Fruit fly (Drosophila melanogaster) whole organism, embryonic: ENCODE measurements around the gene miple1.

ENCODE experiments used
- Abd-B ChIP-seq: fragments of 200-800 bp; sonication (Bioruptor generic); optimal IDR thresholded peaks from 2 replicates; lab custom pipeline; 2018; ENCODE audit warnings: missing biosample characterization, mild to moderate bottlenecking, missing genetic modification characterization, moderate library complexity
- Atf3 ChIP-seq: fragments of 200-800 bp; sonication (Bioruptor generic); optimal IDR thresholded peaks from 3 replicates; lab custom pipeline; 2016; ENCODE audit warnings: missing biosample characterization, missing genetic modification characterization
- Bteb2 ChIP-seq: fragments of 200-800 bp; sonication (Bioruptor generic); optimal IDR thresholded peaks from 2 replicates; lab custom pipeline; 2016; ENCODE audit warnings: missing biosample characterization, missing genetic modification characterization
- CG1024 ChIP-seq: fragments of 200-800 bp; sonication (Bioruptor generic); IDR thresholded peaks from 2 replicates; pipeline ENCODE4 v1.3.6; 2022; ENCODE audit warnings: missing biosample characterization, missing genetic modification characterization
- CG11695 ChIP-seq: fragments of 200-800 bp; sonication (Bioruptor generic); IDR thresholded peaks from 3 replicates; pipeline ENCODE4 v1.3.6; 2022; ENCODE audit warnings: missing biosample characterization, missing genetic modification characterization
- CG12236 ChIP-seq: fragments of 200-800 bp; sonication (Bioruptor generic); optimal IDR thresholded peaks from 2 replicates; lab custom pipeline; 2016; ENCODE audit warnings: missing biosample characterization, missing genetic modification characterization
- CG12659 ChIP-seq: fragments of 200-800 bp; sonication (Bioruptor generic); optimal IDR thresholded peaks from 3 replicates; lab custom pipeline; 2017; ENCODE audit warnings: mild to moderate bottlenecking, missing biosample characterization, missing genetic modification reagents, missing genetic modification characterization
- CG12942 ChIP-seq: fragments of 200-800 bp; sonication (Bioruptor generic); optimal IDR thresholded peaks from 3 replicates; lab custom pipeline; 2016; ENCODE audit warnings: missing biosample characterization, missing genetic modification characterization
- CG13424 ChIP-seq: fragments of 200-800 bp; sonication (Bioruptor generic); optimal IDR thresholded peaks from 2 replicates; lab custom pipeline; 2019; ENCODE audit warnings: missing biosample characterization, mild to moderate bottlenecking, missing genetic modification characterization, moderate library complexity
- CG13624 ChIP-seq: fragments of 200-800 bp; sonication (Bioruptor generic); optimal IDR thresholded peaks from 2 replicates; lab custom pipeline; 2016; ENCODE audit warnings: missing biosample characterization, missing genetic modification characterization
- CG14965 ChIP-seq: fragments of 200-800 bp; sonication (Bioruptor generic); optimal IDR thresholded peaks from 2 replicates; lab custom pipeline; 2016; ENCODE audit warnings: missing biosample characterization, missing genetic modification characterization, borderline replicate concordance
- CG15696 ChIP-seq: fragments of 200-800 bp; sonication (Bioruptor generic); optimal IDR thresholded peaks from 2 replicates; lab custom pipeline; 2019; ENCODE audit warnings: missing biosample characterization, mild to moderate bottlenecking, missing genetic modification characterization, moderate library complexity
- CG1647 ChIP-seq: fragments of 200-800 bp; sonication (Bioruptor generic); optimal IDR thresholded peaks from 3 replicates; lab custom pipeline; 2016; ENCODE audit warnings: missing biosample characterization, missing genetic modification characterization
- CG16863 ChIP-seq: fragments of 200-800 bp; sonication (Bioruptor generic); optimal IDR thresholded peaks from 3 replicates; lab custom pipeline; 2016; ENCODE audit warnings: missing biosample characterization, missing genetic modification characterization
- CG17328 ChIP-seq: fragments of 200-800 bp; sonication (Bioruptor generic); IDR thresholded peaks from 2 replicates; pipeline ENCODE4 v1.3.6; 2022; ENCODE audit warnings: missing biosample characterization, missing genetic modification characterization
- CG17359 ChIP-seq: fragments of 200-800 bp; sonication (Bioruptor generic); optimal IDR thresholded peaks from 3 replicates; lab custom pipeline; 2018; ENCODE audit warnings: missing biosample characterization, mild to moderate bottlenecking, missing genetic modification characterization, moderate library complexity
- CG18262 ChIP-seq: fragments of 200-800 bp; optimal IDR thresholded peaks from 3 replicates; lab custom pipeline; 2019; ENCODE audit warnings: missing biosample characterization, mild to moderate bottlenecking, missing genetic modification characterization, moderate library complexity
- CG31224 ChIP-seq: fragments of 200-800 bp; sonication (Bioruptor generic); IDR thresholded peaks from 2 replicates; pipeline ENCODE4 v1.3.6; 2022; ENCODE audit warnings: missing biosample characterization, missing genetic modification characterization
- CG31365 ChIP-seq: fragments of 200-800 bp; sonication (Bioruptor generic); optimal IDR thresholded peaks from 2 replicates; lab custom pipeline; 2018; ENCODE audit warnings: missing biosample characterization, mild to moderate bottlenecking, missing genetic modification characterization
- CG31441 ChIP-seq: fragments of 200-800 bp; sonication (Bioruptor generic); IDR thresholded peaks from 2 replicates; pipeline ENCODE4 v1.3.6; 2022; ENCODE audit warnings: missing biosample characterization, missing genetic modification characterization
- CG3163 ChIP-seq: fragments of 200-800 bp; sonication (Bioruptor generic); optimal IDR thresholded peaks from 3 replicates; lab custom pipeline; 2016; ENCODE audit warnings: missing biosample characterization, missing genetic modification characterization
- CG3281 ChIP-seq: fragments of 200-800 bp; sonication (Bioruptor generic); optimal IDR thresholded peaks from 3 replicates; lab custom pipeline; 2017; ENCODE audit warnings: missing biosample characterization, mild to moderate bottlenecking, missing genetic modification characterization
- CG5245 ChIP-seq: fragments of 200-800 bp; sonication (Bioruptor generic); optimal IDR thresholded peaks from 3 replicates; lab custom pipeline; 2016; ENCODE audit warnings: missing biosample characterization, missing genetic modification characterization
- CG6765 ChIP-seq: fragments of 200-800 bp; sonication (Bioruptor generic); optimal IDR thresholded peaks from 3 replicates; lab custom pipeline; 2017; ENCODE audit warnings: missing biosample characterization, mild to moderate bottlenecking, missing genetic modification characterization
- CG9609 ChIP-seq: fragments of 200-800 bp; sonication (Bioruptor generic); optimal IDR thresholded peaks from 3 replicates; lab custom pipeline; 2016; ENCODE audit warnings: missing biosample characterization, missing genetic modification characterization
- Chrac-16 ChIP-seq: fragments of 200-800 bp; sonication (Bioruptor generic); optimal IDR thresholded peaks from 3 replicates; lab custom pipeline; 2016; ENCODE audit warnings: missing biosample characterization, missing genetic modification characterization
- Dad ChIP-seq: fragments of 200-800 bp; sonication (Bioruptor generic); optimal IDR thresholded peaks from 3 replicates; lab custom pipeline; 2016; ENCODE audit warnings: missing biosample characterization, missing genetic modification characterization
- Dbx ChIP-seq: fragments of 200-800 bp; sonication (Bioruptor generic); IDR thresholded peaks from 3 replicates; pipeline ENCODE4 v1.3.6; 2022; ENCODE audit warnings: missing biosample characterization, missing genetic modification characterization
- Deaf1 ChIP-seq: fragments of 200-800 bp; optimal IDR thresholded peaks from 3 replicates; lab custom pipeline; 2019; ENCODE audit warnings: missing biosample characterization, mild to moderate bottlenecking, missing genetic modification characterization, moderate library complexity
- Dp ChIP-seq: fragments of 200-800 bp; sonication (Bioruptor generic); optimal IDR thresholded peaks from 2 replicates; lab custom pipeline; 2018; ENCODE audit warnings: missing biosample characterization, mild to moderate bottlenecking, missing genetic modification characterization, moderate library complexity
- HLHmδ ChIP-seq: fragments of 200-800 bp; sonication (Bioruptor generic); optimal IDR thresholded peaks from 2 replicates; lab custom pipeline; 2018; ENCODE audit warnings: missing biosample characterization, mild to moderate bottlenecking, missing genetic modification characterization, moderate library complexity
- Hey ChIP-seq: fragments of 200-800 bp; sonication (Bioruptor generic); optimal IDR thresholded peaks from 3 replicates; lab custom pipeline; 2018; ENCODE audit warnings: missing biosample characterization, mild to moderate bottlenecking, missing genetic modification characterization
- MESR4 ChIP-seq: fragments of 200-800 bp; sonication (Bioruptor generic); optimal IDR thresholded peaks from 2 replicates; lab custom pipeline; 2018; ENCODE audit warnings: missing biosample characterization, mild to moderate bottlenecking, missing genetic modification characterization, moderate library complexity
- Med ChIP-seq: fragments of 200-800 bp; sonication (Bioruptor generic); peaks from one replicate; lab custom pipeline; 2016; ENCODE audit warnings: missing biosample characterization, missing genetic modification characterization, mild to moderate bottlenecking, inconsistent platforms, moderate library complexity
- Meics ChIP-seq: fragments of 200-800 bp; sonication (Bioruptor generic); optimal IDR thresholded peaks from 2 replicates; lab custom pipeline; 2017; ENCODE audit warnings: missing biosample characterization, mild to moderate bottlenecking, missing genetic modification characterization
- Vsx1 ChIP-seq: fragments of 200-800 bp; sonication (Bioruptor generic); optimal IDR thresholded peaks from 2 replicates; lab custom pipeline; 2017; ENCODE audit warnings: missing biosample characterization, mild to moderate bottlenecking, missing genetic modification characterization, missing genetic modification reagents
- ac ChIP-seq: fragments of 200-800 bp; sonication (Bioruptor generic); optimal IDR thresholded peaks from 3 replicates; lab custom pipeline; 2017; ENCODE audit warnings: missing biosample characterization, mild to moderate bottlenecking, missing genetic modification characterization
- ap ChIP-seq: fragments of 200-800 bp; sonication (Bioruptor generic); IDR thresholded peaks from 2 replicates; pipeline ENCODE4 v1.3.6; 2022; ENCODE audit warnings: missing biosample characterization, missing genetic modification characterization
- ase ChIP-seq: fragments of 200-800 bp; sonication (Bioruptor generic); IDR thresholded peaks from 3 replicates; pipeline ENCODE4 v1.3.6; 2022; ENCODE audit warnings: missing biosample characterization, missing genetic modification characterization
- da ChIP-seq: fragments of 200-800 bp; sonication (Bioruptor generic); optimal IDR thresholded peaks from 2 replicates; lab custom pipeline; 2016; ENCODE audit warnings: missing biosample characterization, missing genetic modification characterization
- maf-S ChIP-seq: fragments of 200-800 bp; sonication (Bioruptor generic); optimal IDR thresholded peaks from 2 replicates; lab custom pipeline; 2016; ENCODE audit warnings: missing biosample characterization, missing genetic modification characterization
- p53 ChIP-seq: fragments of 200-800 bp; sonication (Bioruptor generic); optimal IDR thresholded peaks from 2 replicates; lab custom pipeline; 2016; ENCODE audit warnings: missing biosample characterization, missing genetic modification characterization
- schlank ChIP-seq: fragments of 200-800 bp; sonication (Bioruptor generic); optimal IDR thresholded peaks from 2 replicates; lab custom pipeline; 2018; ENCODE audit warnings: missing biosample characterization, mild to moderate bottlenecking, missing genetic modification characterization
- sim ChIP-seq: fragments of 200-800 bp; sonication (Bioruptor generic); IDR thresholded peaks from 2 replicates; pipeline ENCODE4 v1.3.6; 2022; ENCODE audit warnings: missing biosample characterization, missing genetic modification characterization
- sima ChIP-seq: fragments of 200-800 bp; sonication (Bioruptor generic); optimal IDR thresholded peaks from 2 replicates; lab custom pipeline; 2016; ENCODE audit warnings: missing biosample characterization, missing genetic modification characterization
- sisA ChIP-seq: fragments of 200-800 bp; sonication (Bioruptor generic); IDR thresholded peaks from 2 replicates; pipeline ENCODE4 v1.3.6; 2022; ENCODE audit warnings: missing biosample characterization, missing genetic modification characterization
- slbo ChIP-seq: fragments of 200-800 bp; sonication (Bioruptor generic); IDR thresholded peaks from 2 replicates; pipeline ENCODE4 v1.3.6; 2022; ENCODE audit warnings: missing biosample characterization, missing genetic modification characterization
- sob ChIP-seq: fragments of 200-800 bp; sonication (Bioruptor generic); IDR thresholded peaks from 2 replicates; pipeline ENCODE4 v1.3.6; 2022; ENCODE audit warnings: missing biosample characterization, missing genetic modification characterization
- tll ChIP-seq, 2 experiments: fragments of 200-800 bp in 1 of 2; fragments of >200 bp in 1 of 2; sonication (Bioruptor generic) in 1 of 2; optimal IDR thresholded peaks; 2 replicates each; lab custom pipeline; 2017 to 2019; ENCODE audit warnings: missing biosample characterization in 2 of 2, missing genetic modification characterization in 2 of 2, mild to moderate bottlenecking in 1 of 2, moderate library complexity in 1 of 2

The miple1 gene

DNA sequence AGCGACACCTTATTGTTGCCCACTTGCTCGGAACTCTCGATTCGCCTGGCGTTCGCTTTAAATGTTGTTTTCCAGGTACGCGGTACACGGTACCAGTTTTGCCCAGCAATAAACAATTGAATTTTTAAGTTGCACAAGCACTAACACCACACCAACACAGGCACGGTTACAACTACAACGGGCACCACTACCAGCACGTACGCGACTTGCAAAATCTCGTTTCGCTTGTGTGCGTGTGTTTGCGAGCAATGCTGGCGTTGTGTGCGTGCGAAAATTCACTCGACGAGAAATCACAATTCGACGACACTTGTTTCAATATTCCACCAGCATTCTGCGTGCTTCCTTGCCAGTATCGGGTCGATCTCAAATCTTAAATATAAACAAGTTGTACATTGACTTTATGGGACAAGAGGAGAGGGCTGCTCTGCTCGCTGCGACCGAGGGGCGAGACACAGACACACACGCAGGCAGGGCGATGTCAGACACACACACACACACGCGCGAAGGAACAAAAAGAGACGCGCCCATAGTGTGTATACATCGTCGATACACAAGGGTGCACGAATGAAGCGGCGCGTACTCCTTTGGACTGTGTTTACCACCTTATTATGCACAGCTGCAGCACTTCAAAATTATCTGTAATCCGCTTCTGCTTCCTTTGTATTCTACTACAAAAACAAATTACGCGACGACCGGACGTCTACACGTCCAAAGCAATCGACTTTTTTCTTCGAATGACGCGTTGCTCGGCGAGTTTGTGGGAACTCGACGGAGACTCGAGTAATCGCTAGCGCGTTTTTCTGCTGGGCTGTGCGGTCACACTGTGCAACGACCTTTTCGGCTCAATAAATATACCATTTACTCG is 52.3 kb downstream of the miple1 start, which contains the start of gene fwd (continued):
- TF ChIP-seq CG9609 = no peak
- TF ChIP-seq maf-S (GFP tag; lab: Kevin White, UChicago) = no peak
- no peak for TF ChIP-seq CG1024 (GFP tag; lab: Robert Waterston, UW)
- peak; percentile 14 for TF ChIP-seq CG31365 (tag; lab: Kevin White, UChicago)
- TF ChIP-seq CG1647 (GFP tag; lab: Kevin White, UChicago) = no peak
- TF ChIP-seq ac = no peak
- TF ChIP-seq MESR4 (GFP tag; lab: Kevin White, UChicago) = peak; percentile 80
- no peak for TF ChIP-seq CG15696 (tag; lab: Kevin White, UChicago)
- TF ChIP-seq CG18262 = peak; percentile 35
- peak; percentile 38 for TF ChIP-seq CG3163 (GFP tag; lab: Kevin White, UChicago)
- no peak for TF ChIP-seq p53 (GFP tag; lab: Kevin White, UChicago)
- TF ChIP-seq CG13624 (GFP tag; lab: Kevin White, UChicago) = peak; percentile 66
- TF ChIP-seq CG31441 (GFP tag; lab: Robert Waterston, UW) = peak; percentile 32; the same call in 1 of the 2 replicates
- peak; percentile 40; the same call in 1 of the 3 replicates for TF ChIP-seq Dbx (GFP tag; lab: Robert Waterston, UW)
- TF ChIP-seq CG12236 (GFP tag; lab: Kevin White, UChicago) = no peak
- TF ChIP-seq CG12659 (GFP tag; lab: Kevin White, UChicago) = peak; percentile 84
- no peak for TF ChIP-seq CG16863 (GFP tag; lab: Kevin White, UChicago)
- no peak for TF ChIP-seq sim (GFP tag; lab: Robert Waterston, UW)
- TF ChIP-seq slbo (GFP tag; lab: Robert Waterston, UW) = peak; percentile 15; the same call in 1 of the 2 replicates
- no peak for TF ChIP-seq ase (GFP tag; lab: Robert Waterston, UW)
- TF ChIP-seq CG12942 (GFP tag; lab: Kevin White, UChicago) = no peak
- TF ChIP-seq CG14965 (GFP tag; lab: Kevin White, UChicago) = no peak
- TF ChIP-seq CG5245 (GFP tag; lab: Kevin White, UChicago) = no peak
- TF ChIP-seq HLHmδ (GFP tag; lab: Kevin White, UChicago) = peak; percentile 33
- TF ChIP-seq Vsx1 (GFP tag; lab: Kevin White, UChicago) = no peak
- TF ChIP-seq tll (GFP tag; optimal IDR thresholded peaks at IDR 0.05; lab: Kevin White, UChicago) = peak in 1 of 2 experiments; percentile 58
- no peak for TF ChIP-seq Dad (GFP tag; lab: Kevin White, UChicago)
- TF ChIP-seq schlank (tag; lab: Kevin White, UChicago) = peak; percentile 17
- TF ChIP-seq CG31224 (GFP tag; lab: Robert Waterston, UW) = no peak
- TF ChIP-seq CG17328 (GFP tag; lab: Robert Waterston, UW) = no peak
- no peak for TF ChIP-seq Chrac-16 (GFP tag; lab: Kevin White, UChicago)
- no peak for TF ChIP-seq sima
- peak; percentile 14 for TF ChIP-seq Meics (GFP tag; lab: Kevin White, UChicago)
- peak; percentile 38 for TF ChIP-seq CG13424 (tag; lab: Kevin White, UChicago)
- TF ChIP-seq Hey (tag; lab: Kevin White, UChicago) = no peak
- TF ChIP-seq CG3281 (GFP tag; lab: Kevin White, UChicago) = peak; percentile 42
- TF ChIP-seq CG6765 = peak; percentile 28
- no peak for TF ChIP-seq Atf3 (GFP tag; lab: Kevin White, UChicago)
- TF ChIP-seq Deaf1 (tag; lab: Kevin White, UChicago) = peak; percentile 68
- peak; percentile 15; the same call in 1 of the 2 replicates for TF ChIP-seq sob (GFP tag; lab: Robert Waterston, UW)
- no peak for TF ChIP-seq ap (GFP tag; lab: Robert Waterston, UW)
- TF ChIP-seq da (GFP tag; lab: Kevin White, UChicago) = no peak
- no peak for TF ChIP-seq Abd-B (GFP tag; lab: Kevin White, UChicago)
- peak; percentile 84 for TF ChIP-seq Med (GFP tag; lab: Kevin White, UChicago)
- peak; percentile 60 for TF ChIP-seq Dp (GFP tag; lab: Kevin White, UChicago)
- TF ChIP-seq CG17359 = no peak
- no peak for TF ChIP-seq CG11695 (GFP tag; lab: Robert Waterston, UW)
- TF ChIP-seq Bteb2 (GFP tag; lab: Kevin White, UChicago) = no peak
- no peak for TF ChIP-seq sisA (GFP tag; lab: Robert Waterston, UW)
